Fruit fly (Drosophila melanogaster) whole organism, prepupa: ENCODE results near the gene Rh4.

Source experiments
- CG10631 ChIP-seq: fragments of 200-800 bp; sonication (Bioruptor generic); optimal IDR thresholded peaks from 2 replicates; lab custom pipeline; 2016; ENCODE audit warnings: missing biosample characterization, missing genetic modification characterization
- CG11294 ChIP-seq: fragments of 200-800 bp; sonication (Bioruptor generic); IDR thresholded peaks from 2 replicates; pipeline ENCODE4 v1.3.6; 2022; ENCODE audit warnings: missing biosample characterization, missing genetic modification characterization
- CG11762 ChIP-seq: fragments of 200-800 bp; sonication (Bioruptor generic); optimal IDR thresholded peaks from 3 replicates; lab custom pipeline; 2016; ENCODE audit warnings: missing biosample characterization, missing genetic modification characterization; ENCODE audit not compliant: insufficient read depth
- CG11902 ChIP-seq: fragments of 200-800 bp; sonication (Bioruptor generic); optimal IDR thresholded peaks from 3 replicates; lab custom pipeline; 2016; ENCODE audit warnings: missing biosample characterization, missing genetic modification characterization
- CG15336 ChIP-seq: fragments of 200-800 bp; sonication (Bioruptor generic); IDR thresholded peaks from 2 replicates; pipeline ENCODE4 v1.3.6; 2022; ENCODE audit warnings: missing biosample characterization, missing genetic modification characterization
- CG1621 ChIP-seq: fragments of 200-800 bp; sonication (Bioruptor generic); optimal IDR thresholded peaks from 3 replicates; lab custom pipeline; 2018; ENCODE audit warnings: missing biosample characterization, mild to moderate bottlenecking, missing genetic modification characterization
- CG16779 ChIP-seq: fragments of 200-800 bp; sonication (Bioruptor generic); optimal IDR thresholded peaks from 3 replicates; lab custom pipeline; 2017; ENCODE audit warnings: missing biosample characterization, mild to moderate bottlenecking, missing genetic modification characterization
- CG3032 ChIP-seq: fragments of 200-800 bp; optimal IDR thresholded peaks from 2 replicates; lab custom pipeline; 2019; ENCODE audit warnings: missing biosample characterization, mild to moderate bottlenecking, missing genetic modification characterization, moderate library complexity
- CG31627 ChIP-seq: fragments of 200-800 bp; sonication (Bioruptor generic); optimal IDR thresholded peaks from 3 replicates; lab custom pipeline; 2016; ENCODE audit warnings: missing biosample characterization, missing genetic modification characterization
- CG32006 ChIP-seq: fragments of 200-800 bp; sonication (Bioruptor generic); optimal IDR thresholded peaks from 3 replicates; lab custom pipeline; 2017; ENCODE audit warnings: missing biosample characterization, mild to moderate bottlenecking, missing genetic modification characterization
- CG34406 ChIP-seq: fragments of 200-800 bp; sonication (Bioruptor generic); optimal IDR thresholded peaks from 3 replicates; lab custom pipeline; 2016; ENCODE audit warnings: missing biosample characterization, missing genetic modification characterization
- CG3919 ChIP-seq: fragments of 200-800 bp; sonication (Bioruptor generic); optimal IDR thresholded peaks from 3 replicates; lab custom pipeline; 2016; ENCODE audit warnings: missing biosample characterization, missing genetic modification characterization
- CG4318 ChIP-seq: fragments of 200-800 bp; sonication (Bioruptor generic); optimal IDR thresholded peaks from 3 replicates; lab custom pipeline; 2017; ENCODE audit warnings: missing biosample characterization, mild to moderate bottlenecking, missing genetic modification characterization
- CG6163 ChIP-seq: fragments of 200-800 bp; sonication (Bioruptor generic); IDR thresholded peaks from 3 replicates; pipeline ENCODE4 v1.3.6; 2022; ENCODE audit warnings: missing biosample characterization, missing genetic modification characterization
- CG6792 ChIP-seq: fragments of 200-800 bp; sonication (Bioruptor generic); optimal IDR thresholded peaks from 3 replicates; lab custom pipeline; 2016; ENCODE audit warnings: missing biosample characterization, missing genetic modification characterization
- CG6808 ChIP-seq: fragments of 200-800 bp; sonication (Bioruptor generic); optimal IDR thresholded peaks from 3 replicates; lab custom pipeline; 2017; ENCODE audit warnings: missing biosample characterization, missing genetic modification characterization, mild to moderate bottlenecking, moderate library complexity, missing genetic modification reagents
- CG6854 ChIP-seq: fragments of 200-800 bp; sonication (Bioruptor generic); optimal IDR thresholded peaks from 2 replicates; lab custom pipeline; 2017; ENCODE audit warnings: missing biosample characterization, mild to moderate bottlenecking, missing genetic modification characterization
- CG7368 ChIP-seq: fragments of 200-800 bp; sonication (Bioruptor generic); optimal IDR thresholded peaks from 3 replicates; lab custom pipeline; 2016; ENCODE audit warnings: missing biosample characterization, missing genetic modification characterization
- CG8119 ChIP-seq: fragments of 200-800 bp; sonication (Bioruptor generic); IDR thresholded peaks from 3 replicates; pipeline ENCODE4 v1.3.6; 2022; ENCODE audit warnings: missing biosample characterization, missing genetic modification characterization
- CG8632 ChIP-seq: fragments of 200-800 bp; sonication (Bioruptor generic); optimal IDR thresholded peaks from 3 replicates; lab custom pipeline; 2016; ENCODE audit warnings: missing biosample characterization, missing genetic modification characterization
- CG9139 ChIP-seq: fragments of 200-800 bp; sonication (Bioruptor generic); optimal IDR thresholded peaks from 3 replicates; lab custom pipeline; 2017; ENCODE audit warnings: missing biosample characterization, mild to moderate bottlenecking, missing genetic modification characterization
- Eip75B ChIP-seq: fragments of 200-800 bp; sonication (Bioruptor generic); optimal IDR thresholded peaks from 3 replicates; lab custom pipeline; 2016; ENCODE audit warnings: missing biosample characterization, missing genetic modification characterization
- Eip78C ChIP-seq: fragments of 200-800 bp; sonication (Bioruptor generic); peaks from one replicate; lab custom pipeline; 2016; ENCODE audit warnings: missing biosample characterization, missing genetic modification characterization
- Eip93F ChIP-seq: fragments of 200-800 bp; sonication (Bioruptor generic); optimal IDR thresholded peaks from 2 replicates; lab custom pipeline; 2016; ENCODE audit warnings: missing biosample characterization, mild to moderate bottlenecking, missing genetic modification characterization
- Ets21C ChIP-seq: fragments of 200-800 bp; sonication (Bioruptor generic); optimal IDR thresholded peaks from 3 replicates; lab custom pipeline; 2016; ENCODE audit warnings: missing biosample characterization, missing genetic modification characterization
- Ets96B ChIP-seq: fragments of 200-800 bp; optimal IDR thresholded peaks from 2 replicates; lab custom pipeline; 2019; ENCODE audit warnings: missing biosample characterization, mild to moderate bottlenecking, missing genetic modification characterization, moderate library complexity
- Gug ChIP-seq: fragments of 200-800 bp; sonication (Bioruptor generic); IDR thresholded peaks from 2 replicates; pipeline ENCODE4 v1.3.6; 2022; ENCODE audit warnings: missing biosample characterization, missing genetic modification characterization
- Hr38 ChIP-seq: sonication (Bioruptor generic); optimal IDR thresholded peaks from 2 replicates; lab custom pipeline; 2016; ENCODE audit warnings: missing biosample characterization, missing genetic modification characterization
- Hr39 ChIP-seq: fragments of 200-800 bp; sonication (Bioruptor generic); optimal IDR thresholded peaks from 2 replicates; lab custom pipeline; 2016; ENCODE audit warnings: missing biosample characterization, missing genetic modification characterization
- Hr4 ChIP-seq: fragments of 200-800 bp; sonication (Bioruptor generic); optimal IDR thresholded peaks from 3 replicates; lab custom pipeline; 2016; ENCODE audit warnings: missing biosample characterization, missing genetic modification characterization
- Lpt ChIP-seq: fragments of 200-800 bp; sonication (Bioruptor generic); optimal IDR thresholded peaks from 3 replicates; lab custom pipeline; 2016; ENCODE audit warnings: missing biosample characterization, missing genetic modification characterization
- Met ChIP-seq: fragments of 200-800 bp; sonication (Bioruptor generic); optimal IDR thresholded peaks from 3 replicates; lab custom pipeline; 2016; ENCODE audit warnings: missing biosample characterization, missing genetic modification characterization
- OdsH ChIP-seq: fragments of 200-800 bp; sonication (Bioruptor generic); optimal IDR thresholded peaks from 3 replicates; lab custom pipeline; 2016; ENCODE audit warnings: missing biosample characterization, missing genetic modification characterization
- Smox ChIP-seq: fragments of 200-800 bp; sonication (Bioruptor generic); optimal IDR thresholded peaks from 3 replicates; lab custom pipeline; 2016; ENCODE audit warnings: missing biosample characterization, missing genetic modification characterization
- Sox102F ChIP-seq: fragments of 200-800 bp; sonication (Bioruptor generic); optimal IDR thresholded peaks from 2 replicates; lab custom pipeline; 2016; ENCODE audit warnings: missing biosample characterization, mild to moderate bottlenecking, missing genetic modification characterization
- Sox15 ChIP-seq: fragments of 200-800 bp; sonication (Bioruptor generic); optimal IDR thresholded peaks from 3 replicates; lab custom pipeline; 2016; ENCODE audit warnings: missing biosample characterization, missing genetic modification characterization
- achi ChIP-seq: fragments of 200-800 bp; sonication (Bioruptor generic); optimal IDR thresholded peaks from 3 replicates; lab custom pipeline; 2016; ENCODE audit warnings: missing biosample characterization, missing genetic modification characterization
- acj6 ChIP-seq: fragments of 200-800 bp; sonication (Bioruptor generic); optimal IDR thresholded peaks from 3 replicates; lab custom pipeline; 2016; ENCODE audit warnings: missing biosample characterization, missing genetic modification characterization
- cyc ChIP-seq: fragments of 200-800 bp; sonication (Bioruptor generic); optimal IDR thresholded peaks from 3 replicates; lab custom pipeline; 2016; ENCODE audit warnings: missing biosample characterization, missing genetic modification characterization
- dac ChIP-seq: fragments of 200-800 bp; sonication (Bioruptor generic); optimal IDR thresholded peaks from 2 replicates; lab custom pipeline; 2017; ENCODE audit warnings: missing biosample characterization, mild to moderate bottlenecking, missing genetic modification characterization
- dsx ChIP-seq: fragments of 200-800 bp; optimal IDR thresholded peaks from 3 replicates; lab custom pipeline; 2019; ENCODE audit warnings: missing biosample characterization, mild to moderate bottlenecking, missing genetic modification characterization, moderate library complexity; ENCODE audit not compliant: poor library complexity, severe bottlenecking
- eg ChIP-seq: fragments of 200-800 bp; sonication (Bioruptor generic); IDR thresholded peaks from 3 replicates; pipeline ENCODE4 v1.3.6; 2022; ENCODE audit warnings: missing biosample characterization, missing genetic modification characterization
- esn ChIP-seq: fragments of 200-800 bp; sonication (Bioruptor generic); optimal IDR thresholded peaks from 2 replicates; lab custom pipeline; 2016; ENCODE audit warnings: missing biosample characterization, mild to moderate bottlenecking, missing genetic modification characterization, moderate library complexity
- fd59A ChIP-seq: fragments of 200-800 bp; sonication (Bioruptor generic); optimal IDR thresholded peaks from 2 replicates; lab custom pipeline; 2017; ENCODE audit warnings: missing biosample characterization, mild to moderate bottlenecking, missing genetic modification characterization, missing genetic modification reagents
- fd85E ChIP-seq: fragments of 200-800 bp; sonication (Bioruptor generic); optimal IDR thresholded peaks from 3 replicates; lab custom pipeline; 2016; ENCODE audit warnings: missing biosample characterization, missing genetic modification characterization
- lz ChIP-seq: fragments of 200-800 bp; sonication (Bioruptor generic); optimal IDR thresholded peaks from 3 replicates; lab custom pipeline; 2016; ENCODE audit warnings: missing biosample characterization, missing genetic modification characterization
- net ChIP-seq: fragments of 200-800 bp; sonication (Bioruptor generic); optimal IDR thresholded peaks from 3 replicates; lab custom pipeline; 2016; ENCODE audit warnings: missing biosample characterization, missing genetic modification characterization
- pdm3 ChIP-seq: fragments of 200-800 bp; sonication (Bioruptor generic); optimal IDR thresholded peaks from 3 replicates; lab custom pipeline; 2016; ENCODE audit warnings: missing biosample characterization, missing genetic modification characterization
- salr ChIP-seq, 2 experiments: fragments of 200-800 bp; sonication (Bioruptor generic); optimal IDR thresholded peaks; 3 replicates each; lab custom pipeline; 2016 to 2018; ENCODE audit warnings: missing biosample characterization in 2 of 2, missing genetic modification characterization in 2 of 2, mild to moderate bottlenecking in 1 of 2
- ss ChIP-seq, 2 experiments: fragments of 200-800 bp; sonication (Bioruptor generic); optimal IDR thresholded peaks; 2 replicates in 1 of 2; 3 replicates in 1 of 2; lab custom pipeline; 2017 to 2018; ENCODE audit warnings: mild to moderate bottlenecking in 2 of 2, missing biosample characterization in 2 of 2, missing genetic modification characterization in 2 of 2, moderate library complexity in 1 of 2
- topi ChIP-seq: fragments of 200-800 bp; sonication (Bioruptor generic); optimal IDR thresholded peaks from 3 replicates; lab custom pipeline; 2016; ENCODE audit warnings: missing biosample characterization, missing genetic modification characterization
- vri ChIP-seq: fragments of 200-800 bp; sonication (Bioruptor generic); optimal IDR thresholded peaks from 3 replicates; lab custom pipeline; 2016; ENCODE audit warnings: missing biosample characterization, mild to moderate bottlenecking, missing genetic modification characterization

The Rh4 gene

DNA sequence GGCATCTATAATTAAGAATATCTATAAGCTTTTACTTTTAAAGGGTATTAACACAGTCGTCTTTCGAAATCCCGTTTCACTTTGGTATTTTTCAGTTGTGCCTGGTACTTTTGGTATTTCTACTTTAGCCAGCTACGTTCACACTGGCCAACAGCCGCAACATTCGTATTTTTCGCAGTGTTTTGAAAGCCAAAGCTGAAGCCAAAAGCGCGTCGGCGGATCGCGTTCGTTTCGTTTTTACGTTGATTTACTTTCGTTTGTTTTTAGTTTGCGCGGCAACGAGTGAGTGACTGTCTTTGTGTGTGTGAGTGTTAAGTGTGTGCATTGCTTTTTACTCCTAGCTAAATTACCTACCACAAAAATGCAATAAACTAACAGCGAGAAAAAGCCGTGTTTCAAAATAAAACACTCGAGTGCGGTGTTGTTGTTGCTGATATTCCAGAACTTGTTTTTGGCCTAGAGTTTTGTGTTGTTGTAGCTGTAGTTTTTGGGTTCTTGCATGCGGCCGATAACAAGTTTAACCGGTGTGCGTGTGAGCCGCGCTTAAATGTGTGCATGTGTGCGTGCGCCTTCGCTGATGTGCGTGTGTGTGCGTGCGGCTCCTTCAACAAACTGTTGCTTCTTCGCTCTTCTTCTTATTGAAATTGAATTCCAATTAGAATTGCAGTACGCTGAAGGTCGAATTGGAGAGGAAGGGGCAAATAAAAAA is 3.0 kb upstream of the Rh4 start, which contains the start of gene Lmpt:
Lmpt (plus strand) TSS at position 173 of the 709 bp plus-strand sequence.
- TF ChIP-seq Hr4 (no peak), CG3032 (tag; lab: Kevin White, UChicago) (no peak), CG1621 (tag; lab: Kevin White, UChicago) (no peak), CG11762 (GFP tag; lab: Kevin White, UChicago) (no peak), topi (GFP tag; lab: Kevin White, UChicago) (no peak), vri (GFP tag; lab: Kevin White, UChicago) (no peak), esn (GFP tag; lab: Kevin White, UChicago) (peak; percentile 30), ss (GFP tag; optimal IDR thresholded peaks at IDR 0.05; lab: Kevin White, UChicago) (peak in 1 of 2 experiments; percentile 88), pdm3 (GFP tag; lab: Kevin White, UChicago) (no peak), net (GFP tag; lab: Kevin White, UChicago) (no peak), CG11902 (GFP tag; lab: Kevin White, UChicago) (no peak), CG6854 (GFP tag; lab: Kevin White, UChicago) (no peak), achi (GFP tag; lab: Kevin White, UChicago) (no peak), Hr39 (GFP tag; lab: Kevin White, UChicago) (no peak), acj6 (GFP tag; lab: Kevin White, UChicago) (no peak), CG32006 (GFP tag; lab: Kevin White, UChicago) (no peak), Sox102F (GFP tag; lab: Kevin White, UChicago) (no peak), Eip78C (GFP tag; lab: Kevin White, UChicago) (no peak), CG4318 (GFP tag; lab: Kevin White, UChicago) (no peak), Met (GFP tag; lab: Kevin White, UChicago) (no peak), CG7368 (GFP tag; lab: Kevin White, UChicago) (no peak), fd85E (no peak), CG6792 (GFP tag; lab: Kevin White, UChicago) (no peak), CG16779 (no peak), CG6163 (GFP tag; lab: Robert Waterston, UW) (peak; percentile 19; the same call in 1 of the 3 replicates), Hr38 (GFP tag; lab: Kevin White, UChicago) (no peak), Smox (GFP tag; lab: Kevin White, UChicago) (no peak), fd59A (GFP tag; lab: Kevin White, UChicago) (no peak), CG11294 (GFP tag; lab: Robert Waterston, UW) (no peak), Ets21C (GFP tag; lab: Kevin White, UChicago) (no peak), CG34406 (GFP tag; lab: Kevin White, UChicago) (no peak), Eip75B (no peak), OdsH (GFP tag; lab: Kevin White, UChicago) (no peak), Sox15 (GFP tag; lab: Kevin White, UChicago) (no peak), Lpt (GFP tag; lab: Kevin White, UChicago) (peak; percentile 5), lz (GFP tag; lab: Kevin White, UChicago) (no peak), CG8632 (GFP tag; lab: Kevin White, UChicago) (no peak), CG3919 (GFP tag; lab: Kevin White, UChicago) (no peak), CG10631 (GFP tag; lab: Kevin White, UChicago) (no peak), eg (GFP tag; lab: Robert Waterston, UW) (0 out of 3 replicates have a peak, but pooled peaks have one; percentile 9), cyc (GFP tag; lab: Kevin White, UChicago) (no peak), Gug (no peak), Ets96B (tag; lab: Kevin White, UChicago) (no peak), CG15336 (GFP tag; lab: Robert Waterston, UW) (0 out of 2 replicates have a peak, but pooled peaks have one; percentile 33), CG31627 (GFP tag; lab: Kevin White, UChicago) (no peak), CG6808 (GFP tag; lab: Kevin White, UChicago) (no peak), salr (GFP tag; optimal IDR thresholded peaks at IDR 0.05; lab: Kevin White, UChicago) (no peak), dac (no peak), CG9139 (no peak), Eip93F (GFP tag; lab: Kevin White, UChicago) (no peak), CG8119 (GFP tag; lab: Robert Waterston, UW) (no peak), dsx (GFP tag; lab: Kevin White, UChicago) (peak; percentile 37)
